Worm (Caenorhabditis elegans) whole organism, L3 larva: Measurements from ENCODE around the gene ptr-25.

Experiments
- R02D3.7 ChIP-seq: fragments of 150-350 bp; optimal IDR thresholded peaks from 2 replicates; lab custom pipeline; 2014; ENCODE audit warnings: missing biosample characterization, missing genetic modification characterization
- aly-2 ChIP-seq: fragments of 150-350 bp; optimal IDR thresholded peaks from 2 replicates; lab custom pipeline; 2014; ENCODE audit warnings: missing biosample characterization, missing genetic modification characterization
- ceh-82 ChIP-seq: fragments of 150-350 bp; optimal IDR thresholded peaks from 2 replicates; lab custom pipeline; 2014; ENCODE audit warnings: missing biosample characterization, missing genetic modification characterization
- daf-12 ChIP-seq: fragments of 150-350 bp; optimal IDR thresholded peaks from 2 replicates; lab custom pipeline; 2014; ENCODE audit warnings: missing biosample characterization, missing genetic modification reagents, missing genetic modification characterization
- egl-5 ChIP-seq: fragments of 150-350 bp; optimal IDR thresholded peaks from 2 replicates; lab custom pipeline; 2017; ENCODE audit warnings: missing biosample characterization, missing genetic modification reagents, missing genetic modification characterization, inconsistent platforms
- elt-1 ChIP-seq: fragments of 150-350 bp; optimal IDR thresholded peaks from 2 replicates; lab custom pipeline; 2014; ENCODE audit warnings: missing biosample characterization, missing genetic modification characterization
- elt-2 ChIP-seq: sonication (generic microtip); optimal IDR thresholded peaks from 2 replicates; lab custom pipeline; 2016; ENCODE audit warnings: missing genetic modification reagents, mild to moderate bottlenecking, missing genetic modification characterization, missing compliant biosample characterization
- eor-1 ChIP-seq, 2 experiments: fragments of 150-350 bp; optimal IDR thresholded peaks; 2 replicates each; lab custom pipeline; 2014 to 2018; ENCODE audit warnings: missing biosample characterization in 2 of 2, missing genetic modification characterization in 2 of 2
- lin-15B ChIP-seq: fragments of 150-350 bp; optimal IDR thresholded peaks from 2 replicates; lab custom pipeline; 2014; ENCODE audit warnings: missing biosample characterization, missing genetic modification characterization
- lin-39 ChIP-seq: fragments of 150-350 bp; optimal IDR thresholded peaks from 2 replicates; lab custom pipeline; 2018; ENCODE audit warnings: missing biosample characterization, missing genetic modification reagents, missing genetic modification characterization
- lsy-12 ChIP-seq: sonication (generic microtip); optimal IDR thresholded peaks from 2 replicates; lab custom pipeline; 2016; ENCODE audit warnings: mild to moderate bottlenecking, missing genetic modification characterization, missing compliant biosample characterization
- mdl-1 ChIP-seq: fragments of 150-350 bp; optimal IDR thresholded peaks from 2 replicates; lab custom pipeline; 2014; ENCODE audit warnings: missing biosample characterization, missing genetic modification characterization
- nhr-25 ChIP-seq: sonication (generic microtip); optimal IDR thresholded peaks from 2 replicates; lab custom pipeline; 2017; ENCODE audit warnings: missing biosample characterization, missing genetic modification characterization
- pha-4 ChIP-seq: fragments of 150-350 bp; optimal IDR thresholded peaks from 2 replicates; lab custom pipeline; 2014; ENCODE audit warnings: missing biosample characterization, missing genetic modification reagents, missing genetic modification characterization
- pqm-1 ChIP-seq: fragments of 150-350 bp; optimal IDR thresholded peaks from 2 replicates; lab custom pipeline; 2017; ENCODE audit warnings: missing biosample characterization, missing genetic modification characterization, inconsistent platforms
- skn-1 ChIP-seq: fragments of 150-350 bp; optimal IDR thresholded peaks from 2 replicates; lab custom pipeline; 2014; ENCODE audit warnings: missing biosample characterization, missing genetic modification characterization
- tbx-2 ChIP-seq: sonication (generic microtip); optimal IDR thresholded peaks from 2 replicates; lab custom pipeline; 2016; ENCODE audit warnings: mild to moderate bottlenecking, missing genetic modification characterization, missing compliant biosample characterization
- unc-62 ChIP-seq: fragments of 150-350 bp; sonication (generic microtip); optimal IDR thresholded peaks from 4 replicates; lab custom pipeline; 2014; ENCODE audit warnings: missing biosample characterization, missing genetic modification reagents, missing genetic modification characterization
- ztf-4 ChIP-seq: fragments of 150-350 bp; optimal IDR thresholded peaks from 2 replicates; lab custom pipeline; 2014; ENCODE audit warnings: missing biosample characterization, missing genetic modification characterization

Gene ptr-25

ce11 chrIII:10538757-10539213 is 50.9 kb downstream of the ptr-25 start, which contains the start of gene nlp-68:
nlp-68 (minus strand) TSS chrIII:10539163.
- no peak for TF ChIP-seq skn-1 (tag; lab: Kevin White, UChicago)
- no peak for TF ChIP-seq ceh-82 (tag; lab: Kevin White, UChicago)
- no peak for TF ChIP-seq pha-4 (tag; lab: Kevin White, UChicago)
- TF ChIP-seq lsy-12, result no peak
- TF ChIP-seq elt-2 (tag; lab: Kevin White, UChicago), result no peak
- TF ChIP-seq pqm-1 (tag; lab: Kevin White, UChicago), result no peak
- TF ChIP-seq daf-12 (tag; lab: Kevin White, UChicago), result no peak
- no peak for TF ChIP-seq elt-1
- no peak for TF ChIP-seq unc-62
- no peak for TF ChIP-seq aly-2 (tag; lab: Kevin White, UChicago)
- TF ChIP-seq lin-39, result no peak
- no peak for TF ChIP-seq ztf-4 (tag; lab: Kevin White, UChicago)
- no peak for TF ChIP-seq R02D3.7 (tag; lab: Kevin White, UChicago)
- TF ChIP-seq mdl-1 (tag; lab: Kevin White, UChicago), result no peak
- TF ChIP-seq egl-5 (tag; lab: Kevin White, UChicago), result no peak
- TF ChIP-seq eor-1 (tag; optimal IDR thresholded peaks at IDR 0.05; lab: Kevin White, UChicago), result no peak
- TF ChIP-seq lin-15B (tag; lab: Kevin White, UChicago), result no peak
- no peak for TF ChIP-seq tbx-2
- no peak for TF ChIP-seq nhr-25 (tag; lab: Kevin White, UChicago)
